Worm (Caenorhabditis elegans) whole organism, young adult: ENCODE measurements around the gene bli-6.

ENCODE experiments used
- D2030.7 ChIP-seq: fragments of 200-800 bp; sonication (Bioruptor generic); IDR thresholded peaks from 2 replicates; pipeline ENCODE4 v1.3.6; 2022; ENCODE audit warnings: missing genetic modification reagents, missing genetic modification characterization, missing compliant biosample characterization
- F22D6.2 ChIP-seq: sonication (generic microtip); optimal IDR thresholded peaks from 2 replicates; lab custom pipeline; 2016; ENCODE audit warnings: mild to moderate bottlenecking, missing genetic modification characterization, missing compliant biosample characterization
- F23B12.7 ChIP-seq: sonication (generic microtip); optimal IDR thresholded peaks from 2 replicates; lab custom pipeline; 2017; ENCODE audit warnings: missing genetic modification characterization, mild to moderate bottlenecking, missing compliant biosample characterization, antibody characterized with exemption, moderate library complexity; ENCODE audit not compliant: insufficient read depth
- F33H1.4 ChIP-seq: fragments of 200-800 bp; sonication (Bioruptor generic); IDR thresholded peaks from 2 replicates; pipeline ENCODE4 v1.3.6; 2022; ENCODE audit warnings: missing genetic modification reagents, missing genetic modification characterization, missing compliant biosample characterization
- F37B4.10 ChIP-seq: fragments of 200-800 bp; sonication (Bioruptor generic); IDR thresholded peaks from 2 replicates; pipeline ENCODE4 v1.3.6; 2022; ENCODE audit warnings: missing genetic modification characterization, missing compliant biosample characterization
- F52B5.7 ChIP-seq: sonication (generic microtip); optimal IDR thresholded peaks from 2 replicates; lab custom pipeline; 2016; ENCODE audit warnings: mild to moderate bottlenecking, missing genetic modification characterization, missing compliant biosample characterization
- K11D2.4 ChIP-seq: fragments of 200-800 bp; sonication (Bioruptor generic); IDR thresholded peaks from 2 replicates; pipeline ENCODE4 v1.3.6; 2022; ENCODE audit warnings: missing genetic modification reagents, missing genetic modification characterization, missing compliant biosample characterization
- K12H6.12 ChIP-seq: fragments of 200-800 bp; sonication (Bioruptor generic); optimal IDR thresholded peaks from 2 replicates; lab custom pipeline; 2018; ENCODE audit warnings: mild to moderate bottlenecking, missing genetic modification characterization, missing compliant biosample characterization
- T26A5.8 ChIP-seq: sonication (generic microtip); optimal IDR thresholded peaks from 2 replicates; lab custom pipeline; 2016; ENCODE audit warnings: missing genetic modification characterization, missing compliant biosample characterization
- Y67H2A.10 ChIP-seq: fragments of 200-800 bp; sonication (Bioruptor generic); conservative IDR thresholded peaks from 2 replicates; pipeline ENCODE4 v1.3.6; 2022; ENCODE audit warnings: missing genetic modification reagents, missing genetic modification characterization, missing compliant biosample characterization
- ZK185.1 ChIP-seq: sonication (generic microtip); optimal IDR thresholded peaks from 2 replicates; lab custom pipeline; 2016; ENCODE audit warnings: mild to moderate bottlenecking, missing genetic modification characterization, missing compliant biosample characterization; ENCODE audit not compliant: poor library complexity, severe bottlenecking
- attf-5 ChIP-seq: fragments of 200-800 bp; sonication (Bioruptor generic); optimal IDR thresholded peaks from 2 replicates; lab custom pipeline; 2018; ENCODE audit warnings: mild to moderate bottlenecking, missing genetic modification characterization, missing compliant biosample characterization
- bed-2 ChIP-seq: fragments of 200-800 bp; sonication (Bioruptor generic); IDR thresholded peaks from 2 replicates; pipeline ENCODE4 v1.3.6; 2022; ENCODE audit warnings: missing genetic modification reagents, missing genetic modification characterization, missing compliant biosample characterization
- ceh-91 ChIP-seq: fragments of 200-800 bp; sonication (Bioruptor generic); IDR thresholded peaks from 2 replicates; pipeline ENCODE4 v1.3.6; 2022; ENCODE audit warnings: missing genetic modification reagents, missing genetic modification characterization, missing compliant biosample characterization
- die-1 ChIP-seq: sonication (generic microtip); optimal IDR thresholded peaks from 2 replicates; lab custom pipeline; 2016; ENCODE audit warnings: missing genotype, mild to moderate bottlenecking, missing genetic modification characterization, missing compliant biosample characterization
- dox-1 ChIP-seq: fragments of 200-800 bp; sonication (Bioruptor generic); IDR thresholded peaks from 2 replicates; pipeline ENCODE4 v1.3.6; 2022; ENCODE audit warnings: missing genetic modification reagents, missing genetic modification characterization, missing compliant biosample characterization
- dpff-1 ChIP-seq: sonication (generic microtip); optimal IDR thresholded peaks from 2 replicates; lab custom pipeline; 2017; ENCODE audit warnings: mild to moderate bottlenecking, missing genetic modification characterization, missing compliant biosample characterization
- dpl-1 ChIP-seq: fragments of 150-350 bp; optimal IDR thresholded peaks from 2 replicates; lab custom pipeline; 2014; ENCODE audit warnings: missing biosample characterization, missing genetic modification reagents, missing genetic modification characterization
- efl-1 ChIP-seq: fragments of 150-350 bp; optimal IDR thresholded peaks from 2 replicates; lab custom pipeline; 2014; ENCODE audit warnings: missing biosample characterization, missing genetic modification reagents, missing genetic modification characterization
- egl-44 ChIP-seq: fragments of 200-800 bp; sonication (Bioruptor generic); IDR thresholded peaks from 2 replicates; pipeline ENCODE4 v1.3.6; 2022; ENCODE audit warnings: missing genetic modification reagents, missing genetic modification characterization, missing compliant biosample characterization
- egrh-3 ChIP-seq: fragments of 200-800 bp; sonication (Bioruptor generic); IDR thresholded peaks from 2 replicates; pipeline ENCODE4 v1.3.6; 2022; ENCODE audit warnings: missing genetic modification reagents, missing genetic modification characterization, missing compliant biosample characterization
- ets-4 ChIP-seq: fragments of 200-800 bp; sonication (Bioruptor generic); optimal IDR thresholded peaks from 2 replicates; lab custom pipeline; 2018; ENCODE audit warnings: mild to moderate bottlenecking, missing genetic modification characterization, missing compliant biosample characterization
- him-1 ChIP-seq: sonication (generic microtip); optimal IDR thresholded peaks from 2 replicates; lab custom pipeline; 2016; ENCODE audit warnings: missing genotype, missing genetic modification reagents, missing genetic modification characterization, missing compliant biosample characterization
- hmg-1.2 ChIP-seq: fragments of 200-800 bp; sonication (Bioruptor generic); IDR thresholded peaks from 2 replicates; pipeline ENCODE4 v1.3.6; 2022; ENCODE audit warnings: missing genetic modification reagents, missing genetic modification characterization, missing compliant biosample characterization
- lin-35 ChIP-seq, 3 experiments: fragments of 150-350 bp in 2 of 3; sonication (generic microtip) in 1 of 3; optimal IDR thresholded peaks; 2 replicates each; lab custom pipeline; 2014 to 2018; ENCODE audit warnings: missing biosample characterization in 3 of 3, missing genetic modification characterization in 3 of 3, missing genetic modification reagents in 3 of 3
- lin-40 ChIP-seq: sonication (generic microtip); optimal IDR thresholded peaks from 2 replicates; lab custom pipeline; 2016; ENCODE audit warnings: missing genetic modification characterization, mild to moderate bottlenecking, missing compliant biosample characterization, missing genotype, missing genetic modification reagents
- lin-54 ChIP-seq: fragments of 200-800 bp; sonication (Bioruptor generic); optimal IDR thresholded peaks from 2 replicates; lab custom pipeline; 2018; ENCODE audit warnings: mild to moderate bottlenecking, missing genetic modification characterization, missing compliant biosample characterization
- lir-1 ChIP-seq: fragments of 200-800 bp; sonication (Bioruptor generic); conservative IDR thresholded peaks from 2 replicates; pipeline ENCODE4 v1.3.6; 2022; ENCODE audit warnings: missing genetic modification reagents, missing genetic modification characterization, missing compliant biosample characterization
- lsl-1 ChIP-seq: fragments of 200-800 bp; sonication (Bioruptor generic); optimal IDR thresholded peaks from 2 replicates; lab custom pipeline; 2018; ENCODE audit warnings: mild to moderate bottlenecking, missing genetic modification characterization, moderate library complexity, missing compliant biosample characterization
- madf-3 ChIP-seq: fragments of 200-800 bp; sonication (Bioruptor generic); IDR thresholded peaks from 2 replicates; pipeline ENCODE4 v1.3.6; 2022; ENCODE audit warnings: missing genetic modification reagents, missing genetic modification characterization, missing compliant biosample characterization
- madf-6 ChIP-seq: fragments of 200-800 bp; sonication (Bioruptor generic); IDR thresholded peaks from 2 replicates; pipeline ENCODE4 v1.3.6; 2022; ENCODE audit warnings: missing genetic modification reagents, missing genetic modification characterization, missing compliant biosample characterization
- mcd-1 ChIP-seq: fragments of 200-800 bp; sonication (Bioruptor generic); IDR thresholded peaks from 2 replicates; pipeline ENCODE4 v1.3.6; 2022; ENCODE audit warnings: missing genetic modification reagents, missing genetic modification characterization, missing compliant biosample characterization
- nfya-2 ChIP-seq: fragments of 200-800 bp; sonication (Bioruptor generic); IDR thresholded peaks from 2 replicates; pipeline ENCODE4 v1.3.6; 2022; ENCODE audit warnings: missing genetic modification reagents, missing genetic modification characterization, missing compliant biosample characterization
- nhr-179 ChIP-seq: sonication (generic microtip); optimal IDR thresholded peaks from 2 replicates; lab custom pipeline; 2016; ENCODE audit warnings: mild to moderate bottlenecking, missing genetic modification characterization, missing compliant biosample characterization
- rec-8 ChIP-seq, 2 experiments: sonication (generic microtip); optimal IDR thresholded peaks; 2 replicates each; lab custom pipeline; 2016; ENCODE audit warnings: mild to moderate bottlenecking in 2 of 2, missing genetic modification characterization in 2 of 2, missing genetic modification reagents in 2 of 2, missing genotype in 2 of 2, missing biosample characterization in 1 of 2, missing compliant biosample characterization in 1 of 2, moderate library complexity in 1 of 2
- snpc-1.1 ChIP-seq: sonication (generic microtip); optimal IDR thresholded peaks from 2 replicates; lab custom pipeline; 2017; ENCODE audit warnings: missing genetic modification characterization, mild to moderate bottlenecking, missing compliant biosample characterization, antibody characterized with exemption, moderate library complexity, missing genotype, missing genetic modification reagents; ENCODE audit not compliant: insufficient read depth
- snpc-1.3 ChIP-seq: sonication (generic microtip); optimal IDR thresholded peaks from 2 replicates; lab custom pipeline; 2017; ENCODE audit warnings: missing genetic modification characterization, mild to moderate bottlenecking, missing compliant biosample characterization, antibody characterized with exemption, moderate library complexity, missing genotype, missing genetic modification reagents; ENCODE audit not compliant: insufficient read depth
- snpc-3.4 ChIP-seq: sonication (generic microtip); optimal IDR thresholded peaks from 2 replicates; lab custom pipeline; 2017; ENCODE audit warnings: missing genetic modification characterization, mild to moderate bottlenecking, missing compliant biosample characterization, antibody characterized with exemption, moderate library complexity, missing genotype, missing genetic modification reagents
- snpc-4 ChIP-seq, 5 experiments: fragments of 150-350 bp in 1 of 5; sonication (generic microtip) in 4 of 5; optimal IDR thresholded peaks; 2 replicates each; lab custom pipeline; 2014 to 2018; ENCODE audit warnings: missing genetic modification characterization in 5 of 5, missing biosample characterization in 3 of 5, antibody characterized with exemption in 2 of 5, mild to moderate bottlenecking in 2 of 5, missing compliant biosample characterization in 2 of 5, missing genotype in 2 of 5, moderate library complexity in 2 of 5, missing genetic modification reagents in 1 of 5
- tbp1 ChIP-seq: fragments of 200-800 bp; sonication (Bioruptor generic); optimal IDR thresholded peaks from 2 replicates; lab custom pipeline; 2018; ENCODE audit warnings: mild to moderate bottlenecking, missing genetic modification characterization, missing compliant biosample characterization
- unc-130 ChIP-seq: sonication (generic microtip); optimal IDR thresholded peaks from 2 replicates; lab custom pipeline; 2016; ENCODE audit warnings: missing genetic modification reagents, missing genetic modification characterization, missing compliant biosample characterization
- zfh-2 ChIP-seq: fragments of 200-800 bp; sonication (Bioruptor generic); conservative IDR thresholded peaks from 2 replicates; pipeline ENCODE4 v1.3.6; 2022; ENCODE audit warnings: missing genetic modification reagents, missing genetic modification characterization, missing compliant biosample characterization
- ztf-18 ChIP-seq: sonication (generic microtip); optimal IDR thresholded peaks from 2 replicates; lab custom pipeline; 2016; ENCODE audit warnings: missing genotype, mild to moderate bottlenecking, missing genetic modification characterization, missing compliant biosample characterization

The bli-6 gene

DNA sequence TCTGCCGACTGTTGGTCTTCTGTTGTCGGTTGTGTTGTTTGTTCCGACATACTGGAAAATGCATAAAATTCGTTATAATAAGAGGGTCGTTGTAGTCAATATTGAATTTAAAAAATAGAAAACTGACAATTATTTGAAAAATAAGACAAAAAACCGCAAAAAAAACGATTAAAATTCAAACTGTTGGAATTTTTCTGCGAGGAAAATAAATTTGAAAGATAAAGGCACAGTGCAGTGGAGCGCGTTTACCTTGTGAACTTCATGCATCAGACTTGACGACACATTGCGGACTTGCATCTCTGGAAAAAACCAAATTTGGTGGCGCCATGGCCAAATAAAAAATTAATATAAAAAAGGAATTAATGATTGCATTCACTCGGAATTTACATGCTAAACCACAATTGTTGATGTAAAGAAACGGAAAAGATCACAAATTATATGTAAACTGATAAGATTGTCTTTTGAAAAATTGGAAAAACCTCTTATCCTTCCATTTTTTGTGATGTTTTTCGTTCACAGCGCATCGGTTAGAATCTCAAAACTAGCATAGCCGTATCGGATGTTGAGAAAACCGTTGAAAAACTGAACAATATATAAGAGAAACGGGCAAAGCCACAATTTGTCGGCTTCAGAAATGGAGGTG lies at the start of gene bli-6, which contains the start of gene hrpf-2:
Gene bli-6 (plus strand): TSS at position 593 of the 643 bp plus-strand sequence.
Gene hrpf-2 (minus strand): TSS at position 51 of the 643 bp plus-strand sequence.
- TF ChIP-seq him-1 (tag; lab: Kevin White, UChicago) (peak; percentile 2), lin-40 (peak; percentile 61), attf-5 (GFP tag; lab: Kevin White, UChicago) (peak; percentile 71), ZK185.1 (tag; lab: Kevin White, UChicago) (peak; percentile 52), F23B12.7 (tag; lab: Kevin White, UChicago) (peak; percentile 21), madf-3 (GFP tag; lab: Robert Waterston, UW) (0 out of 2 replicates have a peak, but pooled peaks have one; percentile 22), snpc-1.1 (tag; lab: Kevin White, UChicago) (peak; percentile 18), ztf-18 (tag; lab: Kevin White, UChicago) (peak; percentile 3), lin-35 (GFP tag; optimal IDR thresholded peaks at IDR 0.05; lab: Kevin White, UChicago) (peak in 1 of 3 experiments; percentile 65), die-1 (tag; lab: Kevin White, UChicago) (no peak), lir-1 (0 out of 2 replicates have a peak, but pooled peaks have one; percentile 6), mcd-1 (GFP tag; lab: Robert Waterston, UW) (peak; percentile 94), F22D6.2 (tag; lab: Kevin White, UChicago) (no peak), dox-1 (GFP tag; lab: Robert Waterston, UW) (peak; percentile 43; the same call in 1 of the 2 replicates), F33H1.4 (GFP tag; lab: Robert Waterston, UW) (peak; percentile 49; the same call in 1 of the 2 replicates), D2030.7 (GFP tag; lab: Robert Waterston, UW) (0 out of 2 replicates have a peak, but pooled peaks have one; percentile 30), tbp1 (GFP tag; lab: Kevin White, UChicago) (peak; percentile 50), snpc-4 (GFP tag; optimal IDR thresholded peaks at IDR 0.05; lab: Kevin White, UChicago) (peak; percentile 17), snpc-4 (tag; optimal IDR thresholded peaks at IDR 0.05; lab: Kevin White, UChicago) (peak; percentile 42 to 91 (median 86)), hmg-1.2 (GFP tag; lab: Robert Waterston, UW) (peak; percentile 59; the same call in 1 of the 2 replicates), efl-1 (GFP tag; lab: Kevin White, UChicago) (peak; percentile 47), F52B5.7 (tag; lab: Kevin White, UChicago) (no peak), ets-4 (no peak), lin-54 (GFP tag; lab: Kevin White, UChicago) (peak; percentile 79), F37B4.10 (GFP tag; lab: Robert Waterston, UW) (no peak), dpff-1 (tag; lab: Kevin White, UChicago) (no peak), ceh-91 (GFP tag; lab: Robert Waterston, UW) (no peak), lsl-1 (peak; percentile 38), K12H6.12 (tag; lab: Kevin White, UChicago) (peak; percentile 4), dpl-1 (GFP tag; lab: Kevin White, UChicago) (peak; percentile 57), snpc-1.3 (tag; lab: Kevin White, UChicago) (peak; percentile 74), madf-6 (GFP tag; lab: Robert Waterston, UW) (peak; percentile 52; the same call in 1 of the 2 replicates), rec-8 (tag; optimal IDR thresholded peaks at IDR 0.05; lab: Kevin White, UChicago) (no peak)
- TF ChIP-seq, all 124 proteins: peak for 24

DNA sequence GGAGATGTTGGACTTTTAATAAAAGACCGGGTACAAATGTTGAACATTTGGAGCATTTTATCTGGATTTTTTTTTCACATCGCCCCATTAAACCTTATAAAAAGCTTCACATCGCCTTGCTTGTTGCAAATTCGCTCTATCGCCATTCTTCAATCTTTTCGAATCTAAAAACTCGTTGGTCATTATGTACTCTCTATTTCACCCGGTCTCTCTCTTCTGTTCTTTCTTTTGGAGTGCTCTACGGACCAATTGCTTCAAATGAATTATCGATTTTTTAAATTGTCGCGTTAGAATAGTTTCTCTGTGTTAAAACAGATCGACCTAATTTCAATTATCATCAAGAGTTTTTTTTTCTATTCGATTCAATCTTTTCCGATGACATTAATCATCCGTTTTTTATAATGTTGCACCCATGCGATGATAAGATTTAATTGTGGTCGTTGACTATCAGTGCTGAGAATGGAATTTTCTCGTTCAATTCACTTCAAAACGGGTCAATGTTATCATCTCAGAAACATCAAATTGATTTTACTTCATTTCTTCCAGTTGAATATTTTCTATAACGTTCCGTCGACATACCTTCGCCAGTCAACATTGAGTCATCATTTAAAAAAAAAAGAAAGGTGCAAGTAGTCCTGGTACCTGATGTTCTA lies 49.4 kb upstream of the bli-6 start:
- TF ChIP-seq bed-2 (GFP tag; lab: Robert Waterston, UW) (no peak), dpl-1 (GFP tag; lab: Kevin White, UChicago) (no peak), nfya-2 (GFP tag; lab: Robert Waterston, UW) (no peak), T26A5.8 (tag; lab: Kevin White, UChicago) (no peak), zfh-2 (GFP tag; lab: Robert Waterston, UW) (no peak), tbp1 (GFP tag; lab: Kevin White, UChicago) (no peak), K11D2.4 (GFP tag; lab: Robert Waterston, UW) (no peak), mcd-1 (GFP tag; lab: Robert Waterston, UW) (0 out of 2 replicates have a peak, but pooled peaks have one; percentile 42), snpc-3.4 (no peak), unc-130 (no peak), Y67H2A.10 (GFP tag; lab: Robert Waterston, UW) (no peak), egrh-3 (GFP tag; lab: Robert Waterston, UW) (no peak), egl-44 (GFP tag; lab: Robert Waterston, UW) (no peak), nhr-179 (tag; lab: Kevin White, UChicago) (no peak)
